5 fruit fly cellular contexts compared by ENCODE assay signal in genomic region chr3R:13018284-13018900, dm6.
TF ChIP-seq lines count a peak whose summit lies in the region.

No protein-coding gene starts in this region.

- TF ChIP-seq CTCF in whole organism, embryonic (GFP tag; optimal IDR thresholded peaks at IDR 0.05; lab: Kevin White, UChicago): no peak

TF ChIP-seq in whole organism, adult, 20 proteins besides CTCF, POLR2A, EP300 and RAD21 (continues in another document):
- TF ChIP-seq CG5204 (GFP tag; optimal IDR thresholded peaks at IDR 0.05; lab: Kevin White, UChicago) (no peak), ovo (GFP tag; optimal IDR thresholded peaks at IDR 0.05; lab: Kevin White, UChicago) (peak; percentile 5), cnc (optimal IDR thresholded peaks at IDR 0.05; lab: Kevin White, UChicago) (no peak), CG7101 (tag; optimal IDR thresholded peaks at IDR 0.05; lab: Kevin White, UChicago) (no peak), pad (GFP tag; optimal IDR thresholded peaks at IDR 0.05; lab: Kevin White, UChicago) (no peak), CG1620 (GFP tag; optimal IDR thresholded peaks at IDR 0.05; lab: Kevin White, UChicago) (no peak), toe (GFP tag; optimal IDR thresholded peaks at IDR 0.05; lab: Kevin White, UChicago) (no peak), CG11617 (GFP tag; optimal IDR thresholded peaks at IDR 0.05; lab: Kevin White, UChicago) (no peak), CG12768 (GFP tag; optimal IDR thresholded peaks at IDR 0.05; lab: Kevin White, UChicago) (no peak), CG7045 (GFP tag; optimal IDR thresholded peaks at IDR 0.05; lab: Kevin White, UChicago) (no peak), Clk (GFP tag; optimal IDR thresholded peaks at IDR 0.05; lab: Kevin White, UChicago) (no peak), bab1 (GFP tag; optimal IDR thresholded peaks at IDR 0.05; lab: Kevin White, UChicago) (no peak), cic (GFP tag; optimal IDR thresholded peaks at IDR 0.05; lab: Kevin White, UChicago) (peak; percentile 42), CG14711 (tag; optimal IDR thresholded peaks at IDR 0.05; lab: Kevin White, UChicago) (no peak), Mnt (GFP tag; optimal IDR thresholded peaks at IDR 0.05; lab: Kevin White, UChicago) (peak; percentile 36), kay (GFP tag; lab: Kevin White, UChicago; ENCODE audit: borderline replicate concordance) (no peak), Hr96 (GFP tag; optimal IDR thresholded peaks at IDR 0.05; lab: Kevin White, UChicago) (no peak), CG33017 (tag; optimal IDR thresholded peaks at IDR 0.05; lab: Kevin White, UChicago) (peak; percentile 19), Crg-1 (GFP tag; optimal IDR thresholded peaks at IDR 0.05; lab: Kevin White, UChicago) (no peak)

TF ChIP-seq in whole organism, embryonic, 481 proteins besides CTCF, POLR2A, EP300 and RAD21 (continues in another document):
- TF ChIP-seq Hey (tag; optimal IDR thresholded peaks at IDR 0.05; lab: Kevin White, UChicago) (peak; percentile 4), CG15479 (GFP tag; optimal IDR thresholded peaks at IDR 0.05; lab: Kevin White, UChicago) (peak; percentile 35), ftz-f1 (GFP tag; optimal IDR thresholded peaks at IDR 0.05; lab: Kevin White, UChicago) (peak; percentile 7), CG6175 (GFP tag; IDR thresholded peaks at IDR 0.05; lab: Robert Waterston, UW) (peak; percentile 67; the same call in 2 of the 3 replicates), CG17612 (GFP tag; IDR thresholded peaks at IDR 0.05; lab: Robert Waterston, UW) (no peak), pfk (GFP tag; optimal IDR thresholded peaks at IDR 0.05; lab: Kevin White, UChicago) (peak; percentile 1), Awh (GFP tag; IDR thresholded peaks at IDR 0.05; lab: Robert Waterston, UW) (no peak), CG6254 (GFP tag; optimal IDR thresholded peaks at IDR 0.05; lab: Kevin White, UChicago) (peak; percentile 42), CG9437 (GFP tag; optimal IDR thresholded peaks at IDR 0.05; lab: Kevin White, UChicago) (no peak), pros (GFP tag; optimal IDR thresholded peaks at IDR 0.05; lab: Kevin White, UChicago) (peak; percentile 40), CG3281 (GFP tag; optimal IDR thresholded peaks at IDR 0.05; lab: Kevin White, UChicago) (no peak), CG34376 (GFP tag; optimal IDR thresholded peaks at IDR 0.05; lab: Kevin White, UChicago) (peak; percentile 66), bowl (GFP tag; IDR thresholded peaks at IDR 0.05; lab: Robert Waterston, UW) (no peak), Rfx (GFP tag; IDR thresholded peaks at IDR 0.05; lab: Robert Waterston, UW) (no peak), CG10543 (GFP tag; optimal IDR thresholded peaks at IDR 0.05; lab: Kevin White, UChicago) (peak; percentile 69), HmgZ (tag; optimal IDR thresholded peaks at IDR 0.05; lab: Kevin White, UChicago) (peak; percentile 28), B-H1 (GFP tag; IDR thresholded peaks at IDR 0.05; lab: Robert Waterston, UW) (no peak), Lhr (GFP tag; optimal IDR thresholded peaks at IDR 0.05; lab: Kevin White, UChicago) (no peak), slp2 (GFP tag; optimal IDR thresholded peaks at IDR 0.05; lab: Kevin White, UChicago) (no peak)

TF ChIP-seq in whole organism, prepupa, 60 proteins besides CTCF, POLR2A, EP300 and RAD21:
- TF ChIP-seq vri (GFP tag; optimal IDR thresholded peaks at IDR 0.05; lab: Kevin White, UChicago): peak; percentile 98
- no peak for TF ChIP-seq CG16779 (tag; optimal IDR thresholded peaks at IDR 0.05; lab: Kevin White, UChicago)

TF ChIP-seq in whole organism, pupa, 21 proteins besides CTCF, POLR2A, EP300 and RAD21:
- TF ChIP-seq CG15710 (tag; optimal IDR thresholded peaks at IDR 0.05; lab: Kevin White, UChicago) (no peak), CG4496 (GFP tag; IDR thresholded peaks at IDR 0.05; lab: Robert Waterston, UW) (no peak), CG13204 (GFP tag; optimal IDR thresholded peaks at IDR 0.05; lab: Kevin White, UChicago) (peak; percentile 5), EcR (GFP tag; optimal IDR thresholded peaks at IDR 0.05; lab: Kevin White, UChicago) (peak; percentile 78)

TF ChIP-seq in whole organism, wandering third instar larva, 38 proteins besides CTCF, POLR2A, EP300 and RAD21:
- no peak for TF ChIP-seq Rel (GFP tag; optimal IDR thresholded peaks at IDR 0.05; lab: Kevin White, UChicago)
- TF ChIP-seq Rel (tag; optimal IDR thresholded peaks at IDR 0.05; lab: Kevin White, UChicago): peak; percentile 73
- no peak for TF ChIP-seq HLH106 (tag; optimal IDR thresholded peaks at IDR 0.05; lab: Kevin White, UChicago)
- TF ChIP-seq h (GFP tag; optimal IDR thresholded peaks at IDR 0.05; lab: Kevin White, UChicago): peak; percentile 73
- TF ChIP-seq CG32264 (GFP tag; optimal IDR thresholded peaks at IDR 0.05; lab: Kevin White, UChicago): no peak
- no peak for TF ChIP-seq rgr (GFP tag; optimal IDR thresholded peaks at IDR 0.05; lab: Kevin White, UChicago)
- no peak for TF ChIP-seq tai (GFP tag; optimal IDR thresholded peaks at IDR 0.05; lab: Kevin White, UChicago)
